Worm (Caenorhabditis elegans) whole organism, L3 larva: ENCODE data around the gene T03E6.8.

Source experiments
- R02D3.7 ChIP-seq: fragments of 150-350 bp; optimal IDR thresholded peaks from 2 replicates; lab custom pipeline; 2014; ENCODE audit warnings: missing biosample characterization, missing genetic modification characterization
- lsy-12 ChIP-seq: sonication (generic microtip); optimal IDR thresholded peaks from 2 replicates; lab custom pipeline; 2016; ENCODE audit warnings: mild to moderate bottlenecking, missing genetic modification characterization, missing compliant biosample characterization
- mdl-1 ChIP-seq: fragments of 150-350 bp; optimal IDR thresholded peaks from 2 replicates; lab custom pipeline; 2014; ENCODE audit warnings: missing biosample characterization, missing genetic modification characterization
- nhr-23 ChIP-seq: fragments of 150-350 bp; optimal IDR thresholded peaks from 2 replicates; lab custom pipeline; 2014; ENCODE audit warnings: missing biosample characterization, missing genetic modification reagents, missing genetic modification characterization
- nhr-67 ChIP-seq: fragments of 150-350 bp; optimal IDR thresholded peaks from 2 replicates; lab custom pipeline; 2014; ENCODE audit warnings: missing biosample characterization, missing genetic modification characterization
- nhr-76 ChIP-seq: fragments of 150-350 bp; sonication (generic microtip); optimal IDR thresholded peaks from 5 replicates; lab custom pipeline; 2014; ENCODE audit warnings: missing biosample characterization, missing genetic modification characterization
- pha-4 ChIP-seq: fragments of 150-350 bp; optimal IDR thresholded peaks from 2 replicates; lab custom pipeline; 2014; ENCODE audit warnings: missing biosample characterization, missing genetic modification reagents, missing genetic modification characterization
- pqm-1 ChIP-seq: fragments of 150-350 bp; optimal IDR thresholded peaks from 2 replicates; lab custom pipeline; 2017; ENCODE audit warnings: missing biosample characterization, missing genetic modification characterization, inconsistent platforms
- tbx-2 ChIP-seq: sonication (generic microtip); optimal IDR thresholded peaks from 2 replicates; lab custom pipeline; 2016; ENCODE audit warnings: mild to moderate bottlenecking, missing genetic modification characterization, missing compliant biosample characterization
- unc-62 ChIP-seq: fragments of 150-350 bp; sonication (generic microtip); optimal IDR thresholded peaks from 4 replicates; lab custom pipeline; 2014; ENCODE audit warnings: missing biosample characterization, missing genetic modification reagents, missing genetic modification characterization
- ztf-4 ChIP-seq: fragments of 150-350 bp; optimal IDR thresholded peaks from 2 replicates; lab custom pipeline; 2014; ENCODE audit warnings: missing biosample characterization, missing genetic modification characterization

DNA sequence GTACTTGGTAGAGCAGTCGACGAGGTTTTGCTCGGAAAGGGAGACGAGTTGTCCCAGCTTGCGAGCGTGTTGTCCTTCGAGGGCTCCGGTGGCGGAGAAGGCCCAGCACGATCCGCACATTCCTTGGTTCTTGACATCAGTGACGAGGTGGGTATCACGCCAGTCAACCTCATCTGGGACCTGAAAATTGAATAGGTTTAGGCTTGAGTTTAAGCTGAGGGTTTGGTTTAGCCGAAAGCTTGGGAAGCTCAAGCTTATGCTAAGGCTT lies 9.3 kb downstream of the T03E6.8 start:
- no peak for TF ChIP-seq pqm-1 (tag; lab: Kevin White, UChicago)
- no peak for TF ChIP-seq ztf-4 (tag; lab: Kevin White, UChicago)
- no peak for TF ChIP-seq tbx-2 (tag; lab: Kevin White, UChicago)
- no peak for TF ChIP-seq pha-4
- TF ChIP-seq lsy-12: no peak
- TF ChIP-seq nhr-76 (tag; lab: Kevin White, UChicago): no peak
- TF ChIP-seq mdl-1: no peak
- TF ChIP-seq R02D3.7: no peak
- no peak for TF ChIP-seq nhr-23
- no peak for TF ChIP-seq nhr-67 (tag; lab: Kevin White, UChicago)
- TF ChIP-seq unc-62 (GFP tag; lab: Kevin White, UChicago): no peak
